Worm (Caenorhabditis elegans) whole organism, L3 larva: Measurements from ENCODE around the gene R13D11.10.

Experiments
- R02D3.7 ChIP-seq: fragments of 150-350 bp; optimal IDR thresholded peaks from 2 replicates; lab custom pipeline; 2014; ENCODE audit warnings: missing biosample characterization, missing genetic modification characterization
- ZK546.5 ChIP-seq: sonication (generic microtip); optimal IDR thresholded peaks from 2 replicates; lab custom pipeline; 2017; ENCODE audit warnings: missing biosample characterization, missing genetic modification characterization
- aly-2 ChIP-seq: fragments of 150-350 bp; optimal IDR thresholded peaks from 2 replicates; lab custom pipeline; 2014; ENCODE audit warnings: missing biosample characterization, missing genetic modification characterization
- ama-1 ChIP-seq: fragments of 150-350 bp; optimal IDR thresholded peaks from 2 replicates; lab custom pipeline; 2018
- ceh-16 ChIP-seq: sonication (generic microtip); optimal IDR thresholded peaks from 2 replicates; lab custom pipeline; 2017; ENCODE audit warnings: missing biosample characterization, missing genetic modification characterization
- ceh-28 ChIP-seq: fragments of 150-350 bp; optimal IDR thresholded peaks from 2 replicates; lab custom pipeline; 2014; ENCODE audit warnings: missing biosample characterization, missing genetic modification reagents, missing genetic modification characterization
- ceh-82 ChIP-seq: fragments of 150-350 bp; optimal IDR thresholded peaks from 2 replicates; lab custom pipeline; 2014; ENCODE audit warnings: missing biosample characterization, missing genetic modification characterization
- ceh-9 ChIP-seq: sonication (generic microtip); optimal IDR thresholded peaks from 2 replicates; lab custom pipeline; 2018; ENCODE audit warnings: missing biosample characterization, missing genetic modification characterization
- daf-12 ChIP-seq: fragments of 150-350 bp; optimal IDR thresholded peaks from 2 replicates; lab custom pipeline; 2014; ENCODE audit warnings: missing biosample characterization, missing genetic modification reagents, missing genetic modification characterization
- egl-27 ChIP-seq: sonication (generic microtip); optimal IDR thresholded peaks from 4 replicates; lab custom pipeline; 2017; ENCODE audit warnings: missing biosample characterization, missing genetic modification reagents, missing genetic modification characterization
- egl-5 ChIP-seq: fragments of 150-350 bp; optimal IDR thresholded peaks from 2 replicates; lab custom pipeline; 2017; ENCODE audit warnings: missing biosample characterization, missing genetic modification reagents, missing genetic modification characterization, inconsistent platforms
- elt-1 ChIP-seq: fragments of 150-350 bp; optimal IDR thresholded peaks from 2 replicates; lab custom pipeline; 2014; ENCODE audit warnings: missing biosample characterization, missing genetic modification characterization
- elt-2 ChIP-seq: sonication (generic microtip); optimal IDR thresholded peaks from 2 replicates; lab custom pipeline; 2016; ENCODE audit warnings: missing genetic modification reagents, mild to moderate bottlenecking, missing genetic modification characterization, missing compliant biosample characterization
- elt-3 ChIP-seq, 3 experiments: fragments of 150-350 bp in 1 of 3; sonication (generic microtip) in 2 of 3; optimal IDR thresholded peaks; 2 replicates in 2 of 3; 4 replicates in 1 of 3; lab custom pipeline; 2014 to 2017; ENCODE audit warnings: missing biosample characterization in 3 of 3, missing genetic modification characterization in 3 of 3
- eor-1 ChIP-seq, 2 experiments: fragments of 150-350 bp; optimal IDR thresholded peaks; 2 replicates each; lab custom pipeline; 2014 to 2018; ENCODE audit warnings: missing biosample characterization in 2 of 2, missing genetic modification characterization in 2 of 2
- fkh-10 ChIP-seq: sonication (generic microtip); optimal IDR thresholded peaks from 2 replicates; lab custom pipeline; 2017; ENCODE audit warnings: missing biosample characterization, missing genetic modification reagents, missing genetic modification characterization
- fkh-2 ChIP-seq: fragments of 150-350 bp; optimal IDR thresholded peaks from 2 replicates; lab custom pipeline; 2014; ENCODE audit warnings: missing biosample characterization, missing genetic modification reagents, missing genetic modification characterization
- fos-1 ChIP-seq: fragments of 150-350 bp; optimal IDR thresholded peaks from 2 replicates; lab custom pipeline; 2014; ENCODE audit warnings: missing biosample characterization, missing genetic modification characterization
- hmg-11 ChIP-seq: sonication (generic microtip); optimal IDR thresholded peaks from 2 replicates; lab custom pipeline; 2016; ENCODE audit warnings: missing genetic modification characterization, missing compliant biosample characterization
- jun-1 ChIP-seq: fragments of 150-350 bp; optimal IDR thresholded peaks from 2 replicates; lab custom pipeline; 2014; ENCODE audit warnings: missing biosample characterization, missing genetic modification reagents, missing genetic modification characterization
- lin-15B ChIP-seq: fragments of 150-350 bp; optimal IDR thresholded peaks from 2 replicates; lab custom pipeline; 2014; ENCODE audit warnings: missing biosample characterization, missing genetic modification characterization
- lin-39 ChIP-seq: fragments of 150-350 bp; optimal IDR thresholded peaks from 2 replicates; lab custom pipeline; 2018; ENCODE audit warnings: missing biosample characterization, missing genetic modification reagents, missing genetic modification characterization
- lsy-12 ChIP-seq: sonication (generic microtip); optimal IDR thresholded peaks from 2 replicates; lab custom pipeline; 2016; ENCODE audit warnings: mild to moderate bottlenecking, missing genetic modification characterization, missing compliant biosample characterization
- mdl-1 ChIP-seq: fragments of 150-350 bp; optimal IDR thresholded peaks from 2 replicates; lab custom pipeline; 2014; ENCODE audit warnings: missing biosample characterization, missing genetic modification characterization
- mml-1 ChIP-seq: fragments of 150-350 bp; sonication (generic microtip); optimal IDR thresholded peaks from 3 replicates; lab custom pipeline; 2014; ENCODE audit warnings: missing biosample characterization, missing genetic modification characterization
- nfya-1 ChIP-seq: sonication (generic microtip); optimal IDR thresholded peaks from 2 replicates; lab custom pipeline; 2017; ENCODE audit warnings: missing genetic modification characterization, mild to moderate bottlenecking, missing compliant biosample characterization, antibody characterized with exemption, moderate library complexity; ENCODE audit not compliant: insufficient read depth
- nhr-11 ChIP-seq: fragments of 150-350 bp; optimal IDR thresholded peaks from 2 replicates; lab custom pipeline; 2014; ENCODE audit warnings: missing biosample characterization, missing genetic modification characterization
- nhr-12 ChIP-seq: fragments of 150-350 bp; optimal IDR thresholded peaks from 2 replicates; lab custom pipeline; 2014; ENCODE audit warnings: missing biosample characterization, missing genetic modification characterization
- nhr-23 ChIP-seq: fragments of 150-350 bp; optimal IDR thresholded peaks from 2 replicates; lab custom pipeline; 2014; ENCODE audit warnings: missing biosample characterization, missing genetic modification reagents, missing genetic modification characterization
- nhr-237 ChIP-seq: fragments of 150-350 bp; optimal IDR thresholded peaks from 2 replicates; lab custom pipeline; 2014; ENCODE audit warnings: missing biosample characterization, missing genetic modification characterization
- nhr-25 ChIP-seq: sonication (generic microtip); optimal IDR thresholded peaks from 2 replicates; lab custom pipeline; 2017; ENCODE audit warnings: missing biosample characterization, missing genetic modification characterization
- nhr-28 ChIP-seq: fragments of 150-350 bp; optimal IDR thresholded peaks from 2 replicates; lab custom pipeline; 2014; ENCODE audit warnings: missing biosample characterization, missing genetic modification characterization
- nhr-43 ChIP-seq: sonication (generic microtip); optimal IDR thresholded peaks from 2 replicates; lab custom pipeline; 2016; ENCODE audit warnings: mild to moderate bottlenecking, missing genetic modification characterization, missing compliant biosample characterization; ENCODE audit not compliant: poor library complexity, severe bottlenecking
- nhr-67 ChIP-seq: fragments of 150-350 bp; optimal IDR thresholded peaks from 2 replicates; lab custom pipeline; 2014; ENCODE audit warnings: missing biosample characterization, missing genetic modification characterization
- nhr-76 ChIP-seq: fragments of 150-350 bp; sonication (generic microtip); optimal IDR thresholded peaks from 5 replicates; lab custom pipeline; 2014; ENCODE audit warnings: missing biosample characterization, missing genetic modification characterization
- nhr-77 ChIP-seq: fragments of 150-350 bp; optimal IDR thresholded peaks from 2 replicates; lab custom pipeline; 2014; ENCODE audit warnings: missing biosample characterization, missing genetic modification characterization
- pha-4 ChIP-seq: fragments of 150-350 bp; optimal IDR thresholded peaks from 2 replicates; lab custom pipeline; 2014; ENCODE audit warnings: missing biosample characterization, missing genetic modification reagents, missing genetic modification characterization
- pqm-1 ChIP-seq: fragments of 150-350 bp; optimal IDR thresholded peaks from 2 replicates; lab custom pipeline; 2017; ENCODE audit warnings: missing biosample characterization, missing genetic modification characterization, inconsistent platforms
- sea-2 ChIP-seq: fragments of 150-350 bp; sonication (generic microtip); optimal IDR thresholded peaks from 4 replicates; lab custom pipeline; 2014; ENCODE audit warnings: missing biosample characterization, missing genetic modification reagents, missing genetic modification characterization
- skn-1 ChIP-seq: fragments of 150-350 bp; optimal IDR thresholded peaks from 2 replicates; lab custom pipeline; 2014; ENCODE audit warnings: missing biosample characterization, missing genetic modification characterization
- snpc-4 ChIP-seq: fragments of 150-350 bp; optimal IDR thresholded peaks from 2 replicates; lab custom pipeline; 2014; ENCODE audit warnings: missing biosample characterization, missing genetic modification characterization
- tbx-2 ChIP-seq: sonication (generic microtip); optimal IDR thresholded peaks from 2 replicates; lab custom pipeline; 2016; ENCODE audit warnings: mild to moderate bottlenecking, missing genetic modification characterization, missing compliant biosample characterization
- unc-39 ChIP-seq: sonication (generic microtip); optimal IDR thresholded peaks from 4 replicates; lab custom pipeline; 2017; ENCODE audit warnings: missing biosample characterization, missing genetic modification characterization
- unc-62 ChIP-seq: fragments of 150-350 bp; sonication (generic microtip); optimal IDR thresholded peaks from 4 replicates; lab custom pipeline; 2014; ENCODE audit warnings: missing biosample characterization, missing genetic modification reagents, missing genetic modification characterization
- zag-1 ChIP-seq: fragments of 150-350 bp; optimal IDR thresholded peaks from 2 replicates; lab custom pipeline; 2014; ENCODE audit warnings: missing biosample characterization, missing genetic modification characterization
- ztf-11 ChIP-seq: fragments of 150-350 bp; optimal IDR thresholded peaks from 2 replicates; lab custom pipeline; 2014; ENCODE audit warnings: missing biosample characterization, missing genetic modification characterization
- ztf-4 ChIP-seq: fragments of 150-350 bp; optimal IDR thresholded peaks from 2 replicates; lab custom pipeline; 2014; ENCODE audit warnings: missing biosample characterization, missing genetic modification characterization

The R13D11.10 gene

ce11 chrV:774875-775359, 38.1 kb downstream of the R13D11.10 start, which contains the start of gene srbc-58:
TSS of gene srbc-58 (plus strand) at chrV:774995.
- peak; percentile 25 for TF ChIP-seq nhr-25 (tag; lab: Kevin White, UChicago)
- peak; percentile 21 for TF ChIP-seq elt-2 (tag; lab: Kevin White, UChicago)
- TF ChIP-seq tbx-2, result peak; percentile 16
- TF ChIP-seq ceh-28 (tag; lab: Kevin White, UChicago), result no peak
- TF ChIP-seq R02D3.7 (tag; lab: Kevin White, UChicago), result peak; percentile 54
- no peak for TF ChIP-seq ZK546.5
- no peak for TF ChIP-seq aly-2 (tag; lab: Kevin White, UChicago)
- no peak for TF ChIP-seq daf-12 (tag; lab: Kevin White, UChicago)
- peak; percentile 21 for TF ChIP-seq pha-4 (tag; lab: Kevin White, UChicago)
- peak; percentile 93 for TF ChIP-seq ama-1 (lab: Kevin White, UChicago)
- TF ChIP-seq, all 47 proteins: peak for 6

DNA sequence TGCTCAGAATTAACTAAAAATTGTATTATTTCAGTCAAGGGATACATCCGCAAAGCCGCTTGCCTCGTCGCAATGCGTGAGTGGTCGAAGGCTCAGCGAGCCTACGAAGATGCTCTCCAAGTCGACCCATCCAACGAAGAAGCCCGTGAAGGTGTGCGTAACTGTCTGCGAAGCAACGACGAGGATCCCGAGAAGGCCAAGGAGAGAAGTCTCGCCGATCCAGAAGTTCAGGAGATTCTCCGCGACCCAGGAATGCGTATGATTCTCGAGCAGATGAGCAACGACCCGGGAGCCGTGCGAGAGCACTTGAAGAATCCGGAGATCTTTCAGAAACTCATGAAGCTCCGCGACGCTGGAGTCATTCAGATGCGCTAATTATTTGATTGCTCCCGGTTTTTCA, 38.7 kb downstream of the R13D11.10 start:
- no peak for TF ChIP-seq elt-1 (tag; lab: Kevin White, UChicago)
- no peak for TF ChIP-seq nhr-237 (tag; lab: Kevin White, UChicago)
- no peak for TF ChIP-seq nhr-11 (tag; lab: Kevin White, UChicago)
- TF ChIP-seq nhr-76 (tag; lab: Kevin White, UChicago), result no peak
- TF ChIP-seq mml-1 (tag; lab: Kevin White, UChicago), result no peak
- no peak for TF ChIP-seq ceh-82
- TF ChIP-seq eor-1 (tag; optimal IDR thresholded peaks at IDR 0.05; lab: Kevin White, UChicago), result no peak

DNA sequence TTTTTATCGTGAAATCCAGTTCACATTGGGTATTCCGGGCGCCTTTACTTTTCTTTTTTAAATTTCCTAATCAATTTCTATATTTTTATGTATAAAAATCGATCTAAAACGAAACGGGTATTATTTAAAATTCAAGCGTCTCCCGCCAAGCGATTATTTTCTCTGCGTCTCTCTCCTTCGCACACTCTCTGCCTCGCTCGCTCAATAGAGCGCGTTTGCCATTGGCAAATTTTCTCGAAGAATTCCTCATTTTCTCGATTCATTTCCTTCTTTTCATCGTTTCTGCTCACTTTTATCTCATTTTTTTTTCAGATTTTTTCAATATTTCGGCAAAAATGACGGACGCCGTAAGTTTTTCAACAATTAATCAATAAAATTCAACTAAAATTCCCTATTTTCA, 39.7 kb downstream of the R13D11.10 start, which contains the start of gene sti-1:
Gene sti-1 (plus strand): TSS at position 263 of the 400 bp plus-strand sequence.
- TF ChIP-seq lsy-12 (tag; lab: Kevin White, UChicago) (peak; percentile 45), hmg-11 (tag; lab: Kevin White, UChicago) (peak; percentile 64), elt-3 (tag; optimal IDR thresholded peaks at IDR 0.05; lab: Kevin White, UChicago) (no peak), R02D3.7 (tag; lab: Kevin White, UChicago) (peak; percentile 70), nhr-76 (tag; lab: Kevin White, UChicago) (peak; percentile 20), daf-12 (tag; lab: Kevin White, UChicago) (no peak), nhr-12 (tag; lab: Kevin White, UChicago) (no peak), pqm-1 (tag; lab: Kevin White, UChicago) (peak; percentile 63), snpc-4 (tag; lab: Kevin White, UChicago) (peak; percentile 73), lin-15B (tag; lab: Kevin White, UChicago) (peak; percentile 85), jun-1 (peak; percentile 65), ceh-9 (tag; lab: Kevin White, UChicago) (no peak), elt-1 (tag; lab: Kevin White, UChicago) (no peak), lin-39 (tag; lab: Kevin White, UChicago) (peak; percentile 83), zag-1 (tag; lab: Kevin White, UChicago) (no peak), fkh-10 (GFP tag; lab: Kevin White, UChicago) (no peak), skn-1 (tag; lab: Kevin White, UChicago) (peak; percentile 35), nhr-237 (tag; lab: Kevin White, UChicago) (no peak), ceh-82 (peak; percentile 20), mml-1 (tag; lab: Kevin White, UChicago) (no peak), eor-1 (tag; optimal IDR thresholded peaks at IDR 0.05; lab: Kevin White, UChicago) (peak in 1 of 2 experiments; percentile 8), ama-1 (lab: Kevin White, UChicago) (peak; percentile 4), aly-2 (tag; lab: Kevin White, UChicago) (no peak), nhr-11 (tag; lab: Kevin White, UChicago) (no peak), fkh-2 (tag; lab: Kevin White, UChicago) (no peak), egl-27 (no peak), fos-1 (tag; lab: Kevin White, UChicago) (no peak), nhr-28 (tag; lab: Kevin White, UChicago) (peak; percentile 1), egl-5 (tag; lab: Kevin White, UChicago) (peak; percentile 94), unc-39 (tag; lab: Kevin White, UChicago) (no peak), pha-4 (tag; lab: Kevin White, UChicago) (peak; percentile 89), mdl-1 (no peak), ztf-4 (no peak), nhr-77 (tag; lab: Kevin White, UChicago) (peak; percentile 76), ztf-11 (tag; lab: Kevin White, UChicago) (no peak), nfya-1 (peak; percentile 92), nhr-67 (no peak), nhr-43 (tag; lab: Kevin White, UChicago) (peak; percentile 68), elt-2 (tag; lab: Kevin White, UChicago) (peak; percentile 42), ZK546.5 (no peak), ceh-16 (tag; lab: Kevin White, UChicago) (no peak), sea-2 (GFP tag; lab: Kevin White, UChicago) (no peak), tbx-2 (no peak), unc-62 (GFP tag; lab: Kevin White, UChicago) (no peak), nhr-23 (tag; lab: Kevin White, UChicago) (peak; percentile 90), ceh-28 (tag; lab: Kevin White, UChicago) (peak; percentile 72), nhr-25 (tag; lab: Kevin White, UChicago) (peak; percentile 73)
- TF ChIP-seq, all 47 proteins: peak for 23
